Worm (Caenorhabditis elegans): ENCODE measurements around the gene ZK643.2.

DNA sequence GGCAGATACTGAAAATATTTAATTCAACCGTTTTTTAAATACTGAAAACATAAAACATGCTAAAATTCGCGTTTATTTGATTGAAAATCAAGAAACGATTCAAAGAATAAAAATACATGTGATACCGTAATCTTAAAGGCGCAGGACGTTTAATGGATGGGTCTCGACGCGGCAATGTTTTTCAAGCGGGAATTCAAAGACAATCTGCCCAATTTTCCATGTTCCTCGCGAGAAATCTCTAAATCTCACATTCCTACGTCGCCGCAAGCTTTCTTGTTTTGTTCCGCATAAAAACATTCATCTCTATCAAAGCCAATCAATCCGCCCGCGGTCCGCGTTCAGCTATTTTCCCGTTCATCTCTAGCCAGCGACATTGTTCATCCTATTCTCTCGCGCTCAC, 45.2 kb downstream of the ZK643.2 start:
- TF ChIP-seq fkh-10 (GFP tag; optimal IDR thresholded peaks at IDR 0.05) (no peak), R02D3.7 (tag; optimal IDR thresholded peaks at IDR 0.05) (no peak), nhr-25 (tag; optimal IDR thresholded peaks at IDR 0.05) (no peak)
